Worm (Caenorhabditis elegans): Measurements from ENCODE around the gene F55A4.3.

DNA sequence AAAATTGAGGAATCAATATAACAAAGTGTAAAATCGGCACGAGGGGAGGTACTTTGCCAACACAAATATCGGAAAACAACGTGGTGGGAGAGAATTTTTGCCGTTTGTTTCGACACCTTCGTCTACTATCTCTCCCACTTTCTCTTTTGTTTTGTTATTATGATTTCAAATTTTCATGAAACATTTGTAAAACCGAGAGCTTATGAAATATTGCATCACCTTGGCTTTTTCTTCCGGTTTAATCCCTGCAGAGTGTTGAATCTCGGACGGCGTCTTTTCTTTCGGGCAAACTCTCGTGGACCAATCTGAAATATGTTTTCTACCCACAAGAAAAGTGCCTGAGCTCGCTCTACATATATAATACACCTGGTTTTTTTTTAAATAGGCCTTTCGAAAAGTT, 19.4 kb upstream of the F55A4.3 start:
- TF ChIP-seq odd-2 (tag; optimal IDR thresholded peaks at IDR 0.05) (no peak), nhr-232 (tag; optimal IDR thresholded peaks at IDR 0.05) (no peak), unc-86 (tag; optimal IDR thresholded peaks at IDR 0.05) (no peak), ama-1 (optimal IDR thresholded peaks at IDR 0.05) (no peak), ceh-6 (GFP tag; optimal IDR thresholded peaks at IDR 0.05) (no peak)
